Fruit fly (Drosophila melanogaster) whole organism, embryonic: ENCODE results near the gene bab1.

Source experiments
- Atf-2 ChIP-seq: fragments of 200-800 bp; sonication (Bioruptor generic); optimal IDR thresholded peaks from 2 replicates; lab custom pipeline; 2016; ENCODE audit warnings: missing biosample characterization, missing genetic modification characterization
- B-H2 ChIP-seq: fragments of 200-800 bp; sonication (Bioruptor generic); optimal IDR thresholded peaks from 2 replicates; lab custom pipeline; 2018; ENCODE audit warnings: missing biosample characterization, mild to moderate bottlenecking, missing genetic modification characterization
- CG11247 ChIP-seq: fragments of 200-800 bp; sonication (Bioruptor generic); IDR thresholded peaks from 2 replicates; pipeline ENCODE4 v1.3.6; 2022; ENCODE audit warnings: missing biosample characterization, missing genetic modification characterization
- CG11696 ChIP-seq: fragments of 200-800 bp; sonication (Bioruptor generic); IDR thresholded peaks from 2 replicates; pipeline ENCODE4 v1.3.6; 2022; ENCODE audit warnings: missing biosample characterization, missing genetic modification characterization
- CG13624 ChIP-seq: fragments of 200-800 bp; sonication (Bioruptor generic); optimal IDR thresholded peaks from 2 replicates; lab custom pipeline; 2016; ENCODE audit warnings: missing biosample characterization, missing genetic modification characterization
- CG14014 ChIP-seq: fragments of 200-800 bp; sonication (Bioruptor generic); IDR thresholded peaks from 2 replicates; pipeline ENCODE4 v1.3.6; 2022; ENCODE audit warnings: missing biosample characterization, missing genetic modification characterization
- CG15514 ChIP-seq: fragments of 200-800 bp; sonication (Bioruptor generic); optimal IDR thresholded peaks from 3 replicates; lab custom pipeline; 2017; ENCODE audit warnings: missing biosample characterization, missing genetic modification characterization, mild to moderate bottlenecking, moderate library complexity, missing genetic modification reagents
- CG16815 ChIP-seq: fragments of 200-800 bp; sonication (Bioruptor generic); optimal IDR thresholded peaks from 3 replicates; lab custom pipeline; 2017; ENCODE audit warnings: missing biosample characterization, mild to moderate bottlenecking, missing genetic modification characterization
- CG17359 ChIP-seq: fragments of 200-800 bp; sonication (Bioruptor generic); optimal IDR thresholded peaks from 3 replicates; lab custom pipeline; 2018; ENCODE audit warnings: missing biosample characterization, mild to moderate bottlenecking, missing genetic modification characterization, moderate library complexity
- CG17802 ChIP-seq: fragments of 200-800 bp; sonication (Bioruptor generic); optimal IDR thresholded peaks from 2 replicates; lab custom pipeline; 2018; ENCODE audit warnings: missing biosample characterization, mild to moderate bottlenecking, missing genetic modification characterization, moderate library complexity
- CG17829 ChIP-seq: fragments of 200-800 bp; optimal IDR thresholded peaks from 2 replicates; lab custom pipeline; 2019; ENCODE audit warnings: missing biosample characterization, mild to moderate bottlenecking, missing genetic modification characterization, moderate library complexity
- CG2875 ChIP-seq: fragments of 200-800 bp; sonication (Bioruptor generic); optimal IDR thresholded peaks from 2 replicates; lab custom pipeline; 2017; ENCODE audit warnings: missing biosample characterization, mild to moderate bottlenecking, missing genetic modification characterization, missing genetic modification reagents
- CG30020 ChIP-seq: fragments of 200-800 bp; optimal IDR thresholded peaks from 2 replicates; lab custom pipeline; 2019; ENCODE audit warnings: missing biosample characterization, mild to moderate bottlenecking, missing genetic modification characterization, moderate library complexity
- CG30403 ChIP-seq: fragments of 200-800 bp; sonication (Bioruptor generic); optimal IDR thresholded peaks from 3 replicates; lab custom pipeline; 2016; ENCODE audit warnings: missing biosample characterization, missing genetic modification characterization
- CG3281 ChIP-seq: fragments of 200-800 bp; sonication (Bioruptor generic); optimal IDR thresholded peaks from 3 replicates; lab custom pipeline; 2017; ENCODE audit warnings: missing biosample characterization, mild to moderate bottlenecking, missing genetic modification characterization
- CG34376 ChIP-seq: fragments of 200-800 bp; sonication (Bioruptor generic); optimal IDR thresholded peaks from 2 replicates; lab custom pipeline; 2018; ENCODE audit warnings: missing biosample characterization, mild to moderate bottlenecking, missing genetic modification characterization
- CG4617 ChIP-seq: fragments of 200-800 bp; sonication (Bioruptor generic); optimal IDR thresholded peaks from 3 replicates; lab custom pipeline; 2016; ENCODE audit warnings: missing biosample characterization, missing genetic modification characterization, borderline replicate concordance
- CG6689 ChIP-seq: fragments of 200-800 bp; sonication (Bioruptor generic); IDR thresholded peaks from 2 replicates; pipeline ENCODE4 v1.3.6; 2022; ENCODE audit warnings: missing biosample characterization, missing genetic modification characterization
- CG7357 ChIP-seq: fragments of 200-800 bp; sonication (Bioruptor generic); IDR thresholded peaks from 3 replicates; pipeline ENCODE4 v1.3.6; 2022; ENCODE audit warnings: missing biosample characterization, missing genetic modification characterization
- CG7963 ChIP-seq: fragments of 200-800 bp; sonication (Bioruptor generic); IDR thresholded peaks from 3 replicates; pipeline ENCODE4 v1.3.6; 2022; ENCODE audit warnings: missing biosample characterization, missing genetic modification characterization; ENCODE audit not compliant: partially characterized antibody
- CG9797 ChIP-seq: fragments of 200-800 bp; sonication (Bioruptor generic); optimal IDR thresholded peaks from 3 replicates; lab custom pipeline; 2018; ENCODE audit warnings: missing biosample characterization, mild to moderate bottlenecking, missing genetic modification characterization
- HLH54F ChIP-seq: fragments of 200-800 bp; sonication (Bioruptor generic); optimal IDR thresholded peaks from 3 replicates; lab custom pipeline; 2016; ENCODE audit warnings: missing biosample characterization, missing genetic modification characterization
- HmgD ChIP-seq: fragments of 200-800 bp; sonication (Bioruptor generic); optimal IDR thresholded peaks from 3 replicates; lab custom pipeline; 2016; ENCODE audit warnings: missing biosample characterization, missing genetic modification characterization
- HmgZ ChIP-seq: fragments of 200-800 bp; sonication (Bioruptor generic); optimal IDR thresholded peaks from 2 replicates; lab custom pipeline; 2018; ENCODE audit warnings: missing biosample characterization, mild to moderate bottlenecking, missing genetic modification characterization
- Hr51 ChIP-seq, 2 experiments: fragments of 200-800 bp; sonication (Bioruptor generic); optimal IDR thresholded peaks; 2 replicates in 1 of 2; 3 replicates in 1 of 2; lab custom pipeline; 2016 to 2018; ENCODE audit warnings: missing biosample characterization in 2 of 2, missing genetic modification characterization in 2 of 2, mild to moderate bottlenecking in 1 of 2, moderate library complexity in 1 of 2
- Jarid2 ChIP-seq: fragments of 200-800 bp; sonication (Bioruptor generic); optimal IDR thresholded peaks from 3 replicates; lab custom pipeline; 2017; ENCODE audit warnings: mild to moderate bottlenecking, missing biosample characterization, missing genetic modification reagents, missing genetic modification characterization
- MBD-R2 ChIP-seq: fragments of 200-800 bp; sonication (Bioruptor generic); IDR thresholded peaks from 2 replicates; pipeline ENCODE4 v1.3.6; 2022; ENCODE audit warnings: missing biosample characterization, missing genetic modification characterization
- Med ChIP-seq: fragments of 200-800 bp; sonication (Bioruptor generic); peaks from one replicate; lab custom pipeline; 2016; ENCODE audit warnings: missing biosample characterization, missing genetic modification characterization, mild to moderate bottlenecking, inconsistent platforms, moderate library complexity
- Mrtf ChIP-seq: fragments of 200-800 bp; sonication (Bioruptor generic); IDR thresholded peaks from 3 replicates; pipeline ENCODE4 v1.3.6; 2022; ENCODE audit warnings: missing biosample characterization, missing genetic modification characterization
- NK7.1 ChIP-seq: fragments of 200-800 bp; sonication (Bioruptor generic); optimal IDR thresholded peaks from 3 replicates; lab custom pipeline; 2016; ENCODE audit warnings: missing biosample characterization, missing genetic modification characterization
- Ravus ChIP-seq: fragments of 200-800 bp; sonication (Bioruptor generic); IDR thresholded peaks from 2 replicates; pipeline ENCODE4 v1.3.6; 2022; ENCODE audit warnings: missing biosample characterization, missing genetic modification characterization
- Rfx ChIP-seq: fragments of 200-800 bp; sonication (Bioruptor generic); IDR thresholded peaks from 2 replicates; pipeline ENCODE4 v1.3.6; 2022; ENCODE audit warnings: missing biosample characterization, missing genetic modification characterization
- Sox102F ChIP-seq: fragments of 200-800 bp; sonication (Bioruptor generic); optimal IDR thresholded peaks from 2 replicates; lab custom pipeline; 2018; ENCODE audit warnings: missing biosample characterization, mild to moderate bottlenecking, missing genetic modification characterization, moderate library complexity
- Spps ChIP-seq: fragments of 200-800 bp; sonication (Bioruptor generic); optimal IDR thresholded peaks from 2 replicates; lab custom pipeline; 2018; ENCODE audit warnings: missing biosample characterization, mild to moderate bottlenecking, missing genetic modification characterization
- abd-A ChIP-seq: fragments of 200-800 bp; sonication (Bioruptor generic); optimal IDR thresholded peaks from 3 replicates; lab custom pipeline; 2019; ENCODE audit warnings: missing biosample characterization, mild to moderate bottlenecking, missing genetic modification characterization, moderate library complexity
- ac ChIP-seq: fragments of 200-800 bp; sonication (Bioruptor generic); optimal IDR thresholded peaks from 3 replicates; lab custom pipeline; 2017; ENCODE audit warnings: missing biosample characterization, mild to moderate bottlenecking, missing genetic modification characterization
- br ChIP-seq: fragments of >200 bp; optimal IDR thresholded peaks from 2 replicates; lab custom pipeline; 2017
- cato ChIP-seq: fragments of 200-800 bp; sonication (Bioruptor generic); optimal IDR thresholded peaks from 2 replicates; lab custom pipeline; 2016; ENCODE audit warnings: missing biosample characterization, missing genetic modification characterization, borderline replicate concordance
- corto ChIP-seq: fragments of 200-800 bp; sonication (Bioruptor generic); optimal IDR thresholded peaks from 2 replicates; lab custom pipeline; 2016; ENCODE audit warnings: missing biosample characterization, mild to moderate bottlenecking, missing genetic modification characterization, moderate library complexity
- dimm ChIP-seq: fragments of 200-800 bp; sonication (Bioruptor generic); IDR thresholded peaks from 2 replicates; pipeline ENCODE4 v1.3.6; 2022; ENCODE audit warnings: missing biosample characterization, missing genetic modification characterization
- gcm2 ChIP-seq: fragments of 200-800 bp; sonication (Bioruptor generic); optimal IDR thresholded peaks from 2 replicates; lab custom pipeline; 2016; ENCODE audit warnings: missing biosample characterization, missing genetic modification characterization
- lbe ChIP-seq: fragments of 200-800 bp; sonication (Bioruptor generic); optimal IDR thresholded peaks from 2 replicates; lab custom pipeline; 2016; ENCODE audit warnings: missing biosample characterization, mild to moderate bottlenecking, missing genetic modification characterization
- maf-S ChIP-seq: fragments of 200-800 bp; sonication (Bioruptor generic); optimal IDR thresholded peaks from 2 replicates; lab custom pipeline; 2016; ENCODE audit warnings: missing biosample characterization, missing genetic modification characterization
- nau ChIP-seq: fragments of 200-800 bp; sonication (Bioruptor generic); optimal IDR thresholded peaks from 3 replicates; lab custom pipeline; 2017; ENCODE audit warnings: missing biosample characterization, mild to moderate bottlenecking, missing genetic modification characterization, missing genetic modification reagents
- onecut ChIP-seq: fragments of 200-800 bp; sonication (Bioruptor generic); IDR thresholded peaks from 2 replicates; pipeline ENCODE4 v1.3.6; 2022; ENCODE audit warnings: missing biosample characterization, missing genetic modification characterization
- pan ChIP-seq, 4 experiments: fragments of >200 bp in 3 of 4; fragments of 200-800 bp in 1 of 4; sonication (Bioruptor generic) in 1 of 4; optimal IDR thresholded peaks in 3 of 4; IDR thresholded peaks in 1 of 4; 2 replicates each; pipeline versions ENCODE4 v1.3.6 to Lab custom; 2017 to 2022; ENCODE audit warnings: missing biosample characterization in 2 of 4, missing genetic modification characterization in 2 of 4, mixed read lengths in 1 of 4
- sim ChIP-seq: fragments of 200-800 bp; sonication (Bioruptor generic); IDR thresholded peaks from 2 replicates; pipeline ENCODE4 v1.3.6; 2022; ENCODE audit warnings: missing biosample characterization, missing genetic modification characterization
- stwl ChIP-seq: fragments of 200-800 bp; sonication (Bioruptor generic); optimal IDR thresholded peaks from 3 replicates; lab custom pipeline; 2018; ENCODE audit warnings: missing biosample characterization, mild to moderate bottlenecking, missing genetic modification characterization, moderate library complexity
- sug ChIP-seq: fragments of 200-800 bp; optimal IDR thresholded peaks from 2 replicates; lab custom pipeline; 2019; ENCODE audit warnings: missing biosample characterization, mild to moderate bottlenecking, missing genetic modification characterization, moderate library complexity
- tup ChIP-seq: fragments of 200-800 bp; sonication (Bioruptor generic); optimal IDR thresholded peaks from 2 replicates; lab custom pipeline; 2016; ENCODE audit warnings: missing biosample characterization, mild to moderate bottlenecking, missing genetic modification characterization, moderate library complexity

Gene bab1

DNA sequence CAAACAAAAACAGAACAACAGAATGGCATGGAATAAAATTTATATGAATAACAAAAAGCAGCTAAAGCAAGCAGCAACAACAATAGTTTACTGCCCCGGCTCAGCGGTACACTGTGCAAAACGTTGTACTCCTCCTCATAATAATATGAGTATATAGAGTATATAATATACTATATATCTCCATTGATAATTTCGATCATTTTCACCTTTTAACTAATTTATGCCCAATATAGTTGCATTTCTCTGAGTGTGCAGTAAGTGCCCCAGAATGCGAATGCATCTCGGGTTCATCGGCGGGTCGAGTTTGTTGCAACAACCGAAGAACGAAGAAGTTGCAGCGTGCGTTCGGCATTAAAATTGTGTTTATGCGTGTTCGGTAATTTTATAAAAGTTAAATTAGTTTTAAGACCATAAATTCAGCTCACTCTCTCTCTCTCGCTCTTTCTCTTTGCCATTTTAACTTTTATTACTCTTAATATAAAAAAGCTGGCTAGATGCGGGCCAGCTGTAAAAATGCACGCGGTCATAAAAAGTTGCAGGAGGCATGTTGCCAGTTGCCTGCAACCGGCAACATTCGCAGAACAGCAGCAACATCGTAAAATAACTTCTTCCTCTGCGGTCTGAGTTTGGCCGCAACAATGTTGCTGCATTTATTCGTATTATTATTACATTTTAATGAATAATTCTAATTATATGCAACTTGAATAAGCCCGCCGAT is 16.4 kb downstream of the bab1 start (continued):
- no peak for TF ChIP-seq lbe
- no peak for TF ChIP-seq corto (GFP tag; lab: Kevin White, UChicago)
- TF ChIP-seq CG11247 (GFP tag; lab: Robert Waterston, UW), result no peak
- TF ChIP-seq Ravus (GFP tag; lab: Robert Waterston, UW), result no peak
- no peak for TF ChIP-seq Spps (tag; lab: Kevin White, UChicago)
- no peak for TF ChIP-seq br (lab: Kevin White, UChicago)
- TF ChIP-seq HLH54F (GFP tag; lab: Kevin White, UChicago), result no peak
- no peak for TF ChIP-seq CG11696 (GFP tag; lab: Robert Waterston, UW)
- TF ChIP-seq CG16815 (GFP tag; lab: Kevin White, UChicago), result no peak
- no peak for TF ChIP-seq HmgD (GFP tag; lab: Kevin White, UChicago)
- TF ChIP-seq CG7357 (GFP tag; lab: Robert Waterston, UW), result no peak
- TF ChIP-seq CG7963, result no peak
- TF ChIP-seq pan (optimal IDR thresholded peaks at IDR 0.05; lab: Kevin White, UChicago), result no peak
- no peak for TF ChIP-seq pan (GFP tag; optimal IDR thresholded peaks at IDR 0.05 in 1 of 2, IDR thresholded peaks at IDR 0.05 in 1 of 2)
- TF ChIP-seq Jarid2 (GFP tag; lab: Kevin White, UChicago), result no peak
- TF ChIP-seq CG2875 (GFP tag; lab: Kevin White, UChicago), result no peak
- TF ChIP-seq CG34376 (GFP tag; lab: Kevin White, UChicago), result no peak
- TF ChIP-seq tup, result no peak
- TF ChIP-seq Atf-2, result no peak
- TF ChIP-seq NK7.1 (GFP tag; lab: Kevin White, UChicago), result no peak
- peak; percentile 41; the same call in 1 of the 2 replicates for TF ChIP-seq CG6689 (GFP tag; lab: Robert Waterston, UW)
- TF ChIP-seq nau (GFP tag; lab: Kevin White, UChicago), result no peak
- TF ChIP-seq dimm (GFP tag; lab: Robert Waterston, UW), result no peak
- no peak for TF ChIP-seq CG17802 (tag; lab: Kevin White, UChicago)
- TF ChIP-seq gcm2 (GFP tag; lab: Kevin White, UChicago), result no peak
- TF ChIP-seq maf-S (GFP tag; lab: Kevin White, UChicago), result no peak
- TF ChIP-seq onecut (GFP tag; lab: Robert Waterston, UW), result no peak
- TF ChIP-seq sim (GFP tag; lab: Robert Waterston, UW), result no peak
- TF ChIP-seq Hr51 (GFP tag; optimal IDR thresholded peaks at IDR 0.05; lab: Kevin White, UChicago), result no peak
- TF ChIP-seq CG30403 (GFP tag; lab: Kevin White, UChicago), result peak; percentile 27
- no peak for TF ChIP-seq stwl (tag; lab: Kevin White, UChicago)
- TF ChIP-seq CG15514 (GFP tag; lab: Kevin White, UChicago), result no peak
- no peak for TF ChIP-seq CG3281 (GFP tag; lab: Kevin White, UChicago)
- TF ChIP-seq Sox102F (GFP tag; lab: Kevin White, UChicago), result peak; percentile 43
- TF ChIP-seq CG14014, result no peak
- TF ChIP-seq sug, result no peak
- TF ChIP-seq Rfx (GFP tag; lab: Robert Waterston, UW), result no peak
- TF ChIP-seq CG9797 (GFP tag; lab: Kevin White, UChicago), result no peak
- no peak for TF ChIP-seq HmgZ
- TF ChIP-seq B-H2 (GFP tag; lab: Kevin White, UChicago), result no peak
- no peak for TF ChIP-seq CG30020 (tag; lab: Kevin White, UChicago)
- TF ChIP-seq abd-A (tag; lab: Kevin White, UChicago), result no peak
- no peak for TF ChIP-seq Med (GFP tag; lab: Kevin White, UChicago)
- TF ChIP-seq CG17829 (tag; lab: Kevin White, UChicago), result no peak
- TF ChIP-seq CG4617, result no peak
- TF ChIP-seq MBD-R2 (GFP tag; lab: Robert Waterston, UW), result no peak
- TF ChIP-seq CG13624 (GFP tag; lab: Kevin White, UChicago), result no peak
- TF ChIP-seq CG17359 (tag; lab: Kevin White, UChicago), result no peak
- TF ChIP-seq cato, result no peak
- TF ChIP-seq ac (GFP tag; lab: Kevin White, UChicago), result no peak
- TF ChIP-seq Mrtf, result no peak
